Worm (Caenorhabditis elegans): ENCODE results near the gene clec-48.

- no peak for TF ChIP-seq him-1 (tag; optimal IDR thresholded peaks at IDR 0.05)
- no peak for TF ChIP-seq W03F9.2 (tag; optimal IDR thresholded peaks at IDR 0.05)
- TF ChIP-seq dao-5 (tag; optimal IDR thresholded peaks at IDR 0.05): no peak
These were observed at the start of gene clec-48 for ce11 chrV:18157707-18158106.

All from whole organism, L4/young adult.